Worm (Caenorhabditis elegans): Measurements from ENCODE around the gene tra-1.
A peak's percentile ranks its signal among the peaks of the same experiment; 100 is the strongest.
"Not testable (repeated sequence)": the region's sequence is repeated elsewhere in the genome, so short reads cannot be mapped to it uniquely, and the experiment has no call there.

Gene tra-1

DNA sequence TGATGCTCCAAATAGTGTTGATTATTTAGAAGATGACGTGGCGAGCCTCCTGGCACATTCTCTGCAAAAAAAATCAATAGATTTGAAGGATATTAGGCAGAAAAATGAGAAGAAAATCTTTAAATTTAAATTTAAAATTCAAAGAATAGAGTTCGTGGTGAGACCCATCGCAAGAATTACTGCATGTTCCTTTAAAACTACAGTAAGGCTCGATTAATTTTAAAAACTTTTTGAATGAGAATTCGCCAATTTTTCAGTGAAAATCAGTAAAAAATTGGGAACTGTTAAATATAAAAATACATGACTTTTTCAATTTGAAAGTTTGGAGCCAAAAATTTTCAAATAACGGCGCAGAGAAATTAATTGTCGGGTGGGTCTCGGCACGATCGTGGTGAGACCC lies at the start of gene tra-1:
Gene tra-1, minus strand, starts transcription at position 62 of the 400 bp plus-strand sequence.
- TF ChIP-seq W03F9.2 (tag; optimal IDR thresholded peaks at IDR 0.05) (no peak), dao-5 (tag; optimal IDR thresholded peaks at IDR 0.05) (no peak), him-1 (tag; optimal IDR thresholded peaks at IDR 0.05) (no peak)

DNA sequence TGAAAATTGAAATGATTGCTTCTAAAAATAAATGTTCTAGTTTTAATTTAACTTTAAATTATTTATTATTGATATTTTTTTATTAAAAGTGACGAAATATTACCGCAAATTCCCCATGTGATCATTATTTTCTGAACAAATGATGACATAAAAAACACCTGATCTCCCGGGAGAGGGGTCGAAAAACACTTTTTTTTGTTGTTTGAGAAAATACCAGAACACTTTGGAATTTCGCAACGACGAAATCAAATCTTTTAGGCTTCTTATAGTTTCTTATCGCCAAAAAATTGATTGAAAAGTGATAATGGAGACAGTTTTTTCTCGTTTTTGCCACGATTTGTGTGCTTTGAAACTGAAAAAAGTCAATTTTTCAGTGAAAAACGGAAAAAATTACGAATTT lies 49.3 kb upstream of the tra-1 start:
- no peak for TF ChIP-seq dao-5 (tag; optimal IDR thresholded peaks at IDR 0.05)
- no peak for TF ChIP-seq him-1 (tag; optimal IDR thresholded peaks at IDR 0.05)
- no peak for TF ChIP-seq W03F9.2 (tag; optimal IDR thresholded peaks at IDR 0.05)

DNA sequence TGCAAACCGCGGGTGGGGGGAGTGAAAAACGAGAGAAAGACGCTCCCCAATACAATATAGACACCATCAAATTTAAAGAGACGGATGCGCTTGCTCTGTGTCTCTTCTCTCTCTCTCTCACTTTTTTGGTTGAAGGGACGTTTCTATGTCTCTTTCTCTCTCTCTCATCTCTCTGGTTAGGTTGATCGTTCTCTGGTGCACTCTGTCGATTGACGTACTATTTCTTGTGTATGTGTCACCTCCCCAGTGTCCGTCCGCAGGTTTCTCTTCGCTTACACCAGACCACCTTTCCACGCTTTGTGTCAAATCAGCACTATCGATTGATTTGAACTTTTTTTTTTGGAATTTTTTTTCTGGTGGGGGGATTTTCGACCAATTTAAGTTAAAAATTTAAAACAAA lies 48.4 kb upstream of the tra-1 start:
- no peak for TF ChIP-seq him-1 (tag; optimal IDR thresholded peaks at IDR 0.05)
- TF ChIP-seq W03F9.2 (tag; optimal IDR thresholded peaks at IDR 0.05), result peak; percentile 4

DNA sequence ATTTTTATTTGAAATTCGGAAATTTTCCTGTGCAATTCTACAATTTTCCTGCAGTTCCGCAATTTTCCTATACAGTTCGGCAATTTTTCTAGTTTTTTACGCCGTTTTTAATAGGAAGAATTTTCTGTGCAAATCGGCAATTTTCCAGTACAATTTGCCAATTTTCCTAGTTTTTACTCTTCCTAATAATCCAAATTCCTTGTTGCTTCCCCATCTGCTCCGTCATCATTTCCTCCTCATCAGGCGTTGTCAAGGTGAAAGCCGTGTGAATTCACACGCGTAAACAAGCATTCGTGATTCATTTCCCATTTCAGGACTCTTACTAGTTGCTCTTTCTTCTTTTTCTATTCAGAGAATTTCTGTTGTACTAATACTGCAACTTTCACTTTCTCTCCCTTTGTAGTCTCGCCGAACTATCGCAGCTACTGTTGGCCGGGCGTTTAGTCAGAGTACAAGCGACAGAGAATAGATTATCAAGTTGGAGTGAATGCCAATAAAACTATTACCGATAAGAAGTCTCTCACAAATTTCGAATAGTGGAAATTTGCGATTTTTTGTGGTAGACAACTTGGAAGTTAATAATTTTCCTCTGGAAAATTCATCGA lies 46.7 kb upstream of the tra-1 start:
- TF ChIP-seq dao-5 (tag; optimal IDR thresholded peaks at IDR 0.05) (no peak), him-1 (tag; optimal IDR thresholded peaks at IDR 0.05) (no peak), W03F9.2 (tag; optimal IDR thresholded peaks at IDR 0.05) (no peak)

DNA sequence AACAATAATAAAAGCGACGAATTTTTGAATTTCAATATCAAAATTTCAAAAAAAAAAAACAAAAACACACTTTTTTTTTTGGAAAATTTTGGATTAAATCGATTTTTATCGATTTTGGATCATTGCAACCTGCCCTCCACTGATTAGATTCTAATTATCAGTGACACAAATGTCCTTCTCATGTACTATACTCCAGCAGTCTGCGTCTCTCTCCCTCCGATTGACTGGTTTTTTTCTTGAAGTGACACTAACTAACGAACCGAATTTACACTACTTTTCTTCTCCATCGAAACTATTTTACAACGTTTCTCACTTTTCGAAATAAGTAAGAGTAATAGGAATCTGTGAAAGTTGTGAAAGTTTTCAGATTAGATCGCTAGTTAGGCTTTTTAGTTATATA lies 45.8 kb upstream of the tra-1 start:
- TF ChIP-seq W03F9.2 (tag; optimal IDR thresholded peaks at IDR 0.05) (no peak), him-1 (tag; optimal IDR thresholded peaks at IDR 0.05) (no peak), dao-5 (tag; optimal IDR thresholded peaks at IDR 0.05) (no peak)

DNA sequence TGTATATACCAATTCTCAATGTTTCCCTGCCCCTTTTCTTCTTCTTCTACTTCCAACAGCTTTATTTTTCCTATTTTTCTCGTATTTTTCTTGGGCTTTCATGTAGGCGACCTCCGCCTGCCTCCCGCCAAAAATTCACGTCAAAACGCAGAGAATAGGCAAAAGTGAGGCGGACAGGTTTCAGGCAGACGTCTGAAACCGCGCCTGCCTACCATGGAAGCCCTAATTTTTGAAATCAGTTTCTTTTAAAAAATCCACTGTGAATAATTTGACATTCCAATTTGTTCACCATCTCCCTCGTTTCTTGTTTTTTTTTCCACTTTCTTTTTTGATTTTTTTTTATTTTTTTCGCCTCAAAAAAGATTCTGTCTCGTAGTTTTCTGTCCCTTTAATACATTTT lies 43.8 kb upstream of the tra-1 start:
- TF ChIP-seq dao-5 (tag; optimal IDR thresholded peaks at IDR 0.05), result no peak
- TF ChIP-seq W03F9.2 (tag; optimal IDR thresholded peaks at IDR 0.05), result no peak

DNA sequence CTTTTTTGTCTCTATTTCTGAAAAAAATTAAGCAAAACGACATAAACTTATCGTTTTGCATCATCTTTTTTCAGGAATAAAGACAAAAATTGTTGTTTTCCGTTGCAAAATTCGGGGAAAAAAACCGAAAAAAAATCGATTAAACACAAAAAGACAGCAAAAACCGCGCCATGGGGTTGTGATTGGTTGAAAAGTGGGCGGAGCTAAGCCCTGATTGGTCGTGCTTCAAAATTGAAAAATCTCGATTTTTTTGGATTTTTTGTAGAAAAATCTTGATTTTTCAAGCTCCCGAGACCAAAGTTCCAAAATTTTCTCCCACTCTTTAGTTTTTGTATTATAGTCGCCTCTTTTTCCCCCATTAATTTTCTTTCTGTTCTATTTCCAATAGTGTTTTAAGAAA lies 43.3 kb upstream of the tra-1 start:
- TF ChIP-seq dao-5 (tag; optimal IDR thresholded peaks at IDR 0.05) (no peak), him-1 (tag; optimal IDR thresholded peaks at IDR 0.05) (no peak), W03F9.2 (tag; optimal IDR thresholded peaks at IDR 0.05) (no peak)

DNA sequence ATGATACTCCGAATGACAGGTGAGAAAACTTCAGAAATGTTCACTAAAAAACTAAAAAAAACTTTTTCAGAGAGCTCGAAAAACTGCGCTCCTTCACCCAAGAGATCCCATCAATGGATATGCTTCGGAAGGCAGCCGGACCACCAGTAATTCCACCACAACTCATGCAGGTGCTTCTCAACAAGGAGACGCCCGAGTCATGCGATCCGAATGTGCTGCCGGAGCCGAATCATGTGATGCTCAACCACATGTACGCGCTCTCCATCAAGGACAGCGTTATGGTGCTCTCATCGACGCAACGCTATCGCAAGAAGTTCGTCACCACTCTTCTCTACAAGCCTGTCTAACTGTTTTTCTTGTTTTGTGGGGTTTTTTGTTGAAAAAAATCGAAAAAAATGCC lies 42.7 kb upstream of the tra-1 start:
- TF ChIP-seq W03F9.2 (tag; optimal IDR thresholded peaks at IDR 0.05) (no peak), dao-5 (tag; optimal IDR thresholded peaks at IDR 0.05) (no peak), him-1 (tag; optimal IDR thresholded peaks at IDR 0.05) (no peak)

DNA sequence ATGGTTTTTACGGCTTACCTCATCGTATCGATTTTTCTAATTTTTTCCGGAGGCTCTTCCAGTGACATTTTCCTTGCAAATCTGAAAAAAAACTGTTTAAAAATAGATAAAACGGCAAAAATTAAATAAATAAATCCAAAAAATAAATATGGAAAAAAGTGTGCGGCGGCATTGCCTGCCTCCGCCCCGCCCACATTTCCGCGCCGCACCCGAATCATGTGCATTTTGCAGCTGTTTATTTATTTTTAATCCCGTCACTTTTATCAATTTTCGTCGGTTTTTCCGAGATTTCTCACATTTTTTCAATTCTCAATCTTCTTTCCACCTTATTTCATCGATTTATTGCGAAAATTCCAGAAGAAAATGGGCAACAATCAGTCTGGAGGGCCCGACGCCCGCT lies 41.8 kb upstream of the tra-1 start, which contains the start of the genes Y47D3A.14 and aakb-2:
Gene Y47D3A.14, minus strand, starts transcription at position 81 of the 400 bp plus-strand sequence.
Gene aakb-2, plus strand, starts transcription at position 356 of the 400 bp plus-strand sequence.
- TF ChIP-seq him-1 (tag; optimal IDR thresholded peaks at IDR 0.05) (no peak), W03F9.2 (tag; optimal IDR thresholded peaks at IDR 0.05) (peak; percentile 41)

DNA sequence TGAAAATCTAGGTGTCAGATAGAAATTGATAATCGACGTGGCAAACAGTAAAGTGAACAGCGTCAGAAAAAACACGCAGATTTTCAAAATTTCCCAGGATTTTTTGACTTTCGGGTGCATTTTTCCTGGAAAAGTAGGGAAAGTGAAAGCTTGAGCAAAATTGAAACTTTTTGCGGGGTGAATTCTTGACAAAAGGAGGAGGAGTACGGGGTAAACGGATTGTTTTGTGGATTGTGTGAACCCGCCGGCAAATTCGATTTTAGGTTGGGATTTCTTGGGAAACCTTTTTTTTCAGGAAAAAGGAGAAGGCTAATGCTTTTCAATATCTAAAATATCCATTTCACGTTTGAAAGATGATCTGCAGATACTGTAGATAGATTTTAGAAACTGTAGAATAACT lies 39.7 kb upstream of the tra-1 start, which contains the start of gene Y47D3A.34:
Gene Y47D3A.34, minus strand, starts transcription at position 120 of the 400 bp plus-strand sequence.
- no peak for TF ChIP-seq dao-5 (tag; optimal IDR thresholded peaks at IDR 0.05)
- no peak for TF ChIP-seq W03F9.2 (tag; optimal IDR thresholded peaks at IDR 0.05)
- TF ChIP-seq him-1 (tag; optimal IDR thresholded peaks at IDR 0.05), result no peak

DNA sequence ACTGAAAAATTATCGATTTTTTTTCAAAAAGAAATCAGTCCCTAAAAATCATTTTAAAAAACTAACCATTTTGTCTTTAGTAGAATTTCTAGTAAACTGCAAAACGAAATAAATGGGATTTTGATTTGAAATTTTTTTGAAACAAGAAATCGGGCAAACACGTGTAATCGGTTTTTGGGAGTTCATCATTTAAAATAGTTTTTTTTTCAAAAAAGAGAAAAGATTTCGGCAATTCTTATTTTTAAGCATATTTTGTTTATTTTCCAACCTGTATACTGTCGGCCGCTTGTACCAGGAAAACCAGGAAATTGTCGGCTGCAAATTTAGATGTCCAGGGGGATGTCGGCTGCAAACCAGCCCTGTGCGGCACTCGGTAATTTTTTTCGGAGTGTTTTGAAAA lies 37.0 kb upstream of the tra-1 start, which contains the start of gene elo-8:
Gene elo-8, minus strand, starts transcription at position 101 of the 400 bp plus-strand sequence.
- TF ChIP-seq him-1 (tag; optimal IDR thresholded peaks at IDR 0.05), result no peak
- TF ChIP-seq W03F9.2 (tag; optimal IDR thresholded peaks at IDR 0.05), result no peak
- no peak for TF ChIP-seq dao-5 (tag; optimal IDR thresholded peaks at IDR 0.05)

DNA sequence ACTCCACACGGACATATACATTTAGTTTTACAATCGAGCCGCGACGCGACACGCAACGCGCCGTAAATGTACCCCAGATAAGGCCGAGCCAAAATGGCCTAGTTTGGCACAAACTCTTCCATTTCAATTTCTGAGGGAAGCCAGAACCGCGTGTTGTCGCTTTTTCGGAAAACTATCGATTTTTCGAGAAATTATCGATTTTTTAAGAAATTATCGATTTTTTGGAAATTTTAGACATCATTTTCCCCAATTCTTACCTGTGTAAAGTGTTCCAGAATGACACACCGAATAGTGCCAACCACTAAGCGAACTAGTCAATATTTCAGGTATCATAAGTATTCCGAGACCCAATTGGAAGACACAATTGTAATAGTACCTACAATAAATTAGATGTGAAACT lies 36.4 kb upstream of the tra-1 start:
- TF ChIP-seq W03F9.2 (tag; optimal IDR thresholded peaks at IDR 0.05), result no peak
- TF ChIP-seq him-1 (tag; optimal IDR thresholded peaks at IDR 0.05), result no peak
- no peak for TF ChIP-seq dao-5 (tag; optimal IDR thresholded peaks at IDR 0.05)

DNA sequence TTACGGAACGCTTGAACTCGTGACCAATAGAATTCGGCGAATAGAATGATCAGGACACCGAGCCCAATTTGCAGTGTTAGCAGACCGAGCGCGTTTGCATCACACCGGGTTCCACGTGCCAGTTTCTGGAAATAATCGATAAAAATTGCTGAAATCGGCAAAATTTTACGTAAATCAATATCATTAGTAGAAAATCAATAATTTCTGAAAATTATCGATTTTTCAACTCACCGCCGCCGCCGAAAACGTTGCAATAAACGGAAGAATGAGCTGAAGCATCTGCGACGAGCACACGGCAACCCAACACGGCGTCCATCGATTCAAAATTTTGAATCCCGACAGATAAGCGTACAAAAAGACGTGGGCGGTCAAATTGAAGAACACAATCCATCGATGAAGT lies 35.6 kb upstream of the tra-1 start:
- no peak for TF ChIP-seq him-1 (tag; optimal IDR thresholded peaks at IDR 0.05)
- no peak for TF ChIP-seq W03F9.2 (tag; optimal IDR thresholded peaks at IDR 0.05)

DNA sequence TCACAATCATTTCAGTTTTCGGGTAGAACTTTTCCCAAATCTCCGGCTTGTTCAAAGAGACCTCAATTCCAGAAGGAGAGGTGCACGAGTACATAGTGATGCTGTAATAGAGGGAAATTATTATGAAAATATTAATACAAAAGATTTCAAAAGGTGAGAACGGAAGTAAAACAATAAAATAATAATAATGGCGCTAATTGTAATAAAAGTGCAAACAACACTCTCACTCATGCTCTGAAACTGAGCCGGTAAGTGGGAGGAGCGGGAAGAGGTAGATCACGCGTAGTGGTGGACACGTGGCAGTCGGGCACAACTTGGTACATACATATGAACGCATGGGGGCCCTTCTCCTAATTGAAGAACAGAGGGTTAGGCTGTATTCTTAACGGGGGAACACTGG lies 32.0 kb upstream of the tra-1 start, which contains the start of gene tbx-37:
Gene tbx-37, minus strand, starts transcription at position 101 of the 400 bp plus-strand sequence.
- TF ChIP-seq him-1 (tag; optimal IDR thresholded peaks at IDR 0.05) (no peak), dao-5 (tag; optimal IDR thresholded peaks at IDR 0.05) (no peak), W03F9.2 (tag; optimal IDR thresholded peaks at IDR 0.05) (no peak)

DNA sequence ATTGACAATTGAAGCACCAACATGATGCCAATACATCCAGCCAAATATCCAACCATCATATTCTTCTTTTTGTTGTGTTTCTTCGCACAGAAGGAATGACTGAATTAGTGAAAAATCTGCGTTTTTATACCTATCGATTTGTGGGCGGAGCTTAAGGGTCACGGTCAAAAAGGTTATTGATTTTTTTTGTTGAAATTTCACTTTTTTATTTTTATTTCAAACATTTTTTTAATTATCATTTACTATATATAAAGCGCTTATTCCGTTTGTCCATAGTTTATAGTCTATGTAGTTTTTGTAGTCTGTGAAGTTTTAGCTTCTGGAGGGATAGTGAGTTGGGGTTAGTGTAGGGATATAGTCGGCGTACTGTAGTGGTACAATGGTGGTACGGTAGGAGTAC lies 29.0 kb upstream of the tra-1 start, which contains the start of gene Y47D3A.13:
Gene Y47D3A.13, minus strand, starts transcription at position 101 of the 400 bp plus-strand sequence.
- not testable (repeated sequence) for TF ChIP-seq him-1, W03F9.2, dao-5 (tag; optimal IDR thresholded peaks at IDR 0.05)

Data from whole organism, L4/young adult.